Worm (Caenorhabditis elegans) whole organism, young adult: ENCODE results near the gene E04D5.5.

Experiments
- ama-1 ChIP-seq, 3 experiments: fragments of 150-350 bp in 1 of 3; sonication (generic microtip) in 2 of 3; optimal IDR thresholded peaks; 2 replicates each; lab custom pipeline; 2014 to 2018; ENCODE audit warnings: missing biosample characterization in 2 of 3, missing genetic modification characterization in 2 of 3, missing genetic modification reagents in 2 of 3
- cebp-1 ChIP-seq, 2 experiments: fragments of 200-800 bp in 1 of 2; sonication (Bioruptor generic) in 1 of 2; sonication (generic microtip) in 1 of 2; IDR thresholded peaks in 1 of 2; optimal IDR thresholded peaks in 1 of 2; 2 replicates each; pipeline versions ENCODE4 v1.3.6 to Lab custom; 2017 to 2022; ENCODE audit warnings: missing compliant biosample characterization in 2 of 2, missing genetic modification characterization in 2 of 2, mild to moderate bottlenecking in 1 of 2, missing genetic modification reagents in 1 of 2, moderate library complexity in 1 of 2
- ceh-27 ChIP-seq: fragments of 200-800 bp; sonication (Bioruptor generic); optimal IDR thresholded peaks from 2 replicates; lab custom pipeline; 2018; ENCODE audit warnings: mild to moderate bottlenecking, missing genetic modification characterization, moderate library complexity, missing compliant biosample characterization
- dpl-1 ChIP-seq: fragments of 150-350 bp; optimal IDR thresholded peaks from 2 replicates; lab custom pipeline; 2014; ENCODE audit warnings: missing biosample characterization, missing genetic modification reagents, missing genetic modification characterization
- sea-2 ChIP-seq: fragments of 200-800 bp; sonication (Bioruptor generic); IDR thresholded peaks from 2 replicates; pipeline ENCODE4 v1.3.6; 2022; ENCODE audit warnings: missing genetic modification characterization, missing compliant biosample characterization
- snpc-4 ChIP-seq, 5 experiments: fragments of 150-350 bp in 1 of 5; sonication (generic microtip) in 4 of 5; optimal IDR thresholded peaks; 2 replicates each; lab custom pipeline; 2014 to 2018; ENCODE audit warnings: missing genetic modification characterization in 5 of 5, missing biosample characterization in 3 of 5, antibody characterized with exemption in 2 of 5, mild to moderate bottlenecking in 2 of 5, missing compliant biosample characterization in 2 of 5, missing genotype in 2 of 5, moderate library complexity in 2 of 5, missing genetic modification reagents in 1 of 5
- somi-1 ChIP-seq: fragments of 200-800 bp; sonication (Bioruptor generic); optimal IDR thresholded peaks from 2 replicates; lab custom pipeline; 2018; ENCODE audit warnings: mild to moderate bottlenecking, missing genetic modification characterization, missing compliant biosample characterization

DNA sequence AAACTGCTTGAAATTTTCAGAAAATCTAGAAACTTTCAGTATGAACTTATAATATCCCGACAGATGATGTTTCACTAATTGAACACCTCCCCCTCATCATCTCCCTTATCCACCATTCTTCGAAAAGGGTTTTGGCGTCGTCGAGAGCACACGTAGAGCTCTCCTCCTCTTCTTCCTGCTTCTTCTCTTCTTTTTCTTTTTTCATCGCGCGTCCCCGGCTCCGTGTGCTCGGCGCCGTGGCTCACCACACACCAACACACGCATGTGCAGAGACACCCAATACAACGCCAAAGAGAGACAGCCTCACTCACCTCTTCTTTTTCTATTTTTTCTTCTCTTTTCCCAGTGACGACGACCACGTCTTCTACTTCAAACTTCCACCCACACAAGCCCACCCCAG lies 31.5 kb upstream of the E04D5.5 start:
- no peak for TF ChIP-seq snpc-4 (GFP tag; optimal IDR thresholded peaks at IDR 0.05; lab: Kevin White, UChicago)
- no peak for TF ChIP-seq snpc-4 (tag; optimal IDR thresholded peaks at IDR 0.05; lab: Kevin White, UChicago)
- no peak for TF ChIP-seq sea-2 (GFP tag; lab: Robert Waterston, UW)
- TF ChIP-seq ama-1 (optimal IDR thresholded peaks at IDR 0.05; lab: Kevin White, UChicago) = no peak
- TF ChIP-seq ama-1 (GFP tag; optimal IDR thresholded peaks at IDR 0.05; lab: Kevin White, UChicago) = no peak
- TF ChIP-seq somi-1 (GFP tag; lab: Kevin White, UChicago) = no peak
- TF ChIP-seq cebp-1 (GFP tag; IDR thresholded peaks at IDR 0.05; lab: Robert Waterston, UW) = no peak
- TF ChIP-seq cebp-1 (tag; optimal IDR thresholded peaks at IDR 0.05; lab: Kevin White, UChicago) = no peak
- TF ChIP-seq ceh-27 (GFP tag; lab: Kevin White, UChicago) = no peak
- TF ChIP-seq dpl-1 (GFP tag; lab: Kevin White, UChicago) = no peak
